Worm (Caenorhabditis elegans) whole organism, L1 larva: ENCODE data around the gene EGAP2.2.
A peak's percentile ranks its signal among the peaks of the same experiment; 100 is the strongest.

Experiments used
- C04F5.9 ChIP-seq: sonication (generic microtip); optimal IDR thresholded peaks from 2 replicates; lab custom pipeline; 2016; ENCODE audit warnings: missing genetic modification characterization, missing compliant biosample characterization
- C34B4.2 ChIP-seq: sonication (generic microtip); optimal IDR thresholded peaks from 2 replicates; lab custom pipeline; 2017; ENCODE audit warnings: mild to moderate bottlenecking, missing genetic modification characterization, missing compliant biosample characterization
- F16B12.6 ChIP-seq: fragments of 150-350 bp; optimal IDR thresholded peaks from 2 replicates; lab custom pipeline; 2014; ENCODE audit warnings: missing biosample characterization, missing genetic modification characterization
- aha-1 ChIP-seq: fragments of 150-350 bp; optimal IDR thresholded peaks from 2 replicates; lab custom pipeline; 2014; ENCODE audit warnings: missing biosample characterization, missing genetic modification characterization
- alr-1 ChIP-seq: fragments of 200-800 bp; sonication (Bioruptor generic); optimal IDR thresholded peaks from 2 replicates; lab custom pipeline; 2018; ENCODE audit warnings: borderline replicate concordance, mild to moderate bottlenecking, missing genetic modification characterization, missing compliant biosample characterization
- aly-2 ChIP-seq: fragments of 150-350 bp; optimal IDR thresholded peaks from 2 replicates; lab custom pipeline; 2014; ENCODE audit warnings: missing biosample characterization, missing genetic modification characterization
- ama-1 ChIP-seq: fragments of 150-350 bp; optimal IDR thresholded peaks from 2 replicates; lab custom pipeline; 2014
- blmp-1 ChIP-seq: fragments of 150-350 bp; optimal IDR thresholded peaks from 2 replicates; lab custom pipeline; 2014; ENCODE audit warnings: missing biosample characterization, missing genetic modification characterization
- ceh-63 ChIP-seq: fragments of 200-800 bp; sonication (Bioruptor generic); optimal IDR thresholded peaks from 2 replicates; lab custom pipeline; 2018; ENCODE audit warnings: mild to moderate bottlenecking, missing genetic modification characterization, missing compliant biosample characterization
- ceh-8 ChIP-seq: fragments of 200-800 bp; sonication (Bioruptor generic); optimal IDR thresholded peaks from 2 replicates; lab custom pipeline; 2018; ENCODE audit warnings: mild to moderate bottlenecking, missing genetic modification characterization, moderate library complexity, missing compliant biosample characterization
- ceh-88 ChIP-seq: fragments of 200-800 bp; sonication (Bioruptor generic); IDR thresholded peaks from 2 replicates; pipeline ENCODE4 v1.3.6; 2022; ENCODE audit warnings: missing genetic modification characterization, missing compliant biosample characterization
- ceh-90 ChIP-seq: sonication (generic microtip); optimal IDR thresholded peaks from 2 replicates; lab custom pipeline; 2016; ENCODE audit warnings: missing genetic modification characterization, missing compliant biosample characterization
- ces-1 ChIP-seq: fragments of 150-350 bp; optimal IDR thresholded peaks from 2 replicates; lab custom pipeline; 2014; ENCODE audit warnings: missing biosample characterization, missing genetic modification reagents, missing genetic modification characterization
- dpl-1 ChIP-seq, 3 experiments: fragments of 150-350 bp in 2 of 3; sonication (generic microtip) in 1 of 3; optimal IDR thresholded peaks; 2 replicates each; lab custom pipeline; 2014 to 2017; ENCODE audit warnings: missing biosample characterization in 3 of 3, missing genetic modification characterization in 3 of 3, missing genetic modification reagents in 3 of 3
- dsc-1 ChIP-seq: sonication (generic microtip); optimal IDR thresholded peaks from 2 replicates; lab custom pipeline; 2016; ENCODE audit warnings: mild to moderate bottlenecking, missing genetic modification characterization, missing compliant biosample characterization
- egl-13 ChIP-seq: sonication (generic microtip); optimal IDR thresholded peaks from 2 replicates; lab custom pipeline; 2016; ENCODE audit warnings: missing genotype, missing genetic modification reagents, missing genetic modification characterization, missing compliant biosample characterization
- egl-27 ChIP-seq, 2 experiments: fragments of 150-350 bp in 1 of 2; sonication (generic microtip); optimal IDR thresholded peaks; 3 replicates each; lab custom pipeline; 2017 to 2018; ENCODE audit warnings: missing biosample characterization in 2 of 2, missing genetic modification characterization in 2 of 2, missing genetic modification reagents in 2 of 2
- elt-2 ChIP-seq: sonication (generic microtip); optimal IDR thresholded peaks from 2 replicates; lab custom pipeline; 2016; ENCODE audit warnings: missing genetic modification characterization, mild to moderate bottlenecking, inconsistent platforms, missing compliant biosample characterization, missing genetic modification reagents
- elt-3 ChIP-seq, 6 experiments: fragments of 150-350 bp in 1 of 6; sonication (generic microtip); optimal IDR thresholded peaks; 2 replicates each; lab custom pipeline; 2017 to 2018; ENCODE audit warnings: missing biosample characterization in 6 of 6, missing genetic modification characterization in 6 of 6, inconsistent platforms in 1 of 6
- ets-5 ChIP-seq: fragments of 200-800 bp; sonication (Bioruptor generic); IDR thresholded peaks from 2 replicates; pipeline ENCODE4 v1.3.6; 2022; ENCODE audit warnings: missing genetic modification characterization, missing compliant biosample characterization
- fkh-10 ChIP-seq: sonication (generic microtip); optimal IDR thresholded peaks from 2 replicates; lab custom pipeline; 2017; ENCODE audit warnings: missing biosample characterization, missing genetic modification reagents, missing genetic modification characterization
- fkh-4 ChIP-seq: sonication (generic microtip); optimal IDR thresholded peaks from 2 replicates; lab custom pipeline; 2016; ENCODE audit warnings: missing compliant biosample characterization, missing genetic modification characterization, borderline replicate concordance
- fkh-8 ChIP-seq: sonication (generic microtip); optimal IDR thresholded peaks from 2 replicates; lab custom pipeline; 2016; ENCODE audit warnings: mild to moderate bottlenecking, missing genetic modification characterization, missing compliant biosample characterization
- fos-1 ChIP-seq: fragments of 150-350 bp; optimal IDR thresholded peaks from 2 replicates; lab custom pipeline; 2014; ENCODE audit warnings: missing biosample characterization, missing genetic modification characterization
- hlh-17 ChIP-seq: fragments of 200-800 bp; sonication (Bioruptor generic); optimal IDR thresholded peaks from 2 replicates; lab custom pipeline; 2018; ENCODE audit warnings: missing genetic modification characterization, mild to moderate bottlenecking, missing compliant biosample characterization, moderate library complexity, borderline replicate concordance
- hlh-4 ChIP-seq: sonication (generic microtip); optimal IDR thresholded peaks from 2 replicates; lab custom pipeline; 2016; ENCODE audit warnings: mild to moderate bottlenecking, missing genetic modification characterization, missing compliant biosample characterization
- isw-1 ChIP-seq: fragments of 200-800 bp; sonication (Bioruptor generic); IDR thresholded peaks from 2 replicates; pipeline ENCODE4 v1.3.6; 2022; ENCODE audit warnings: missing genetic modification characterization, missing compliant biosample characterization
- jun-1 ChIP-seq: fragments of 150-350 bp; optimal IDR thresholded peaks from 2 replicates; lab custom pipeline; 2014; ENCODE audit warnings: missing biosample characterization, missing genetic modification reagents, missing genetic modification characterization
- lin-15B ChIP-seq: fragments of 150-350 bp; sonication (generic microtip); optimal IDR thresholded peaks from 3 replicates; lab custom pipeline; 2014; ENCODE audit warnings: missing biosample characterization, missing genetic modification characterization
- lin-39 ChIP-seq: fragments of 150-350 bp; optimal IDR thresholded peaks from 2 replicates; lab custom pipeline; 2014; ENCODE audit warnings: missing biosample characterization, missing genetic modification reagents, missing genetic modification characterization
- lsy-2 ChIP-seq, 2 experiments: fragments of 150-350 bp; optimal IDR thresholded peaks; 2 replicates each; lab custom pipeline; 2014; ENCODE audit warnings: missing biosample characterization in 2 of 2, missing genetic modification characterization in 2 of 2
- mep-1 ChIP-seq: fragments of 150-350 bp; optimal IDR thresholded peaks from 2 replicates; lab custom pipeline; 2014; ENCODE audit warnings: missing biosample characterization, missing genetic modification characterization
- nhr-19 ChIP-seq: fragments of 200-800 bp; sonication (Bioruptor generic); conservative IDR thresholded peaks from 2 replicates; pipeline ENCODE4 v1.3.6; 2022; ENCODE audit warnings: missing genetic modification characterization, missing compliant biosample characterization
- nhr-20 ChIP-seq: sonication (generic microtip); optimal IDR thresholded peaks from 2 replicates; lab custom pipeline; 2016; ENCODE audit warnings: mild to moderate bottlenecking, missing genetic modification characterization, missing compliant biosample characterization
- nhr-28 ChIP-seq: fragments of 150-350 bp; optimal IDR thresholded peaks from 2 replicates; lab custom pipeline; 2014; ENCODE audit warnings: missing biosample characterization, missing genetic modification characterization
- nhr-47 ChIP-seq: sonication (generic microtip); optimal IDR thresholded peaks from 2 replicates; lab custom pipeline; 2016; ENCODE audit warnings: mild to moderate bottlenecking, missing genetic modification characterization, moderate library complexity, missing compliant biosample characterization
- nhr-77 ChIP-seq: fragments of 150-350 bp; optimal IDR thresholded peaks from 2 replicates; lab custom pipeline; 2014; ENCODE audit warnings: missing biosample characterization, missing genetic modification characterization
- nhr-85 ChIP-seq: sonication (generic microtip); peaks from one replicate; lab custom pipeline; 2016; ENCODE audit warnings: missing genetic modification characterization, inconsistent platforms, missing compliant biosample characterization
- nhr-90 ChIP-seq: sonication (generic microtip); optimal IDR thresholded peaks from 2 replicates; lab custom pipeline; 2016; ENCODE audit warnings: mild to moderate bottlenecking, missing genetic modification characterization, missing compliant biosample characterization; ENCODE audit not compliant: poor library complexity
- pag-3 ChIP-seq: sonication (generic microtip); optimal IDR thresholded peaks from 2 replicates; lab custom pipeline; 2017; ENCODE audit warnings: missing genetic modification characterization, mild to moderate bottlenecking, missing compliant biosample characterization, antibody characterized with exemption, borderline replicate concordance; ENCODE audit not compliant: insufficient read depth
- rnt-1 ChIP-seq: sonication (generic microtip); optimal IDR thresholded peaks from 2 replicates; lab custom pipeline; 2016; ENCODE audit warnings: mild to moderate bottlenecking, missing genetic modification characterization, moderate library complexity, missing compliant biosample characterization
- skn-1 ChIP-seq: fragments of 150-350 bp; optimal IDR thresholded peaks from 2 replicates; lab custom pipeline; 2014; ENCODE audit warnings: missing biosample characterization, missing genetic modification characterization
- snu-23 ChIP-seq: sonication (generic microtip); optimal IDR thresholded peaks from 2 replicates; lab custom pipeline; 2016; ENCODE audit warnings: missing genetic modification characterization, missing compliant biosample characterization
- sox-4 ChIP-seq: sonication (generic microtip); optimal IDR thresholded peaks from 2 replicates; lab custom pipeline; 2016; ENCODE audit warnings: missing genetic modification characterization, missing compliant biosample characterization
- swsn-7 ChIP-seq: sonication (generic microtip); optimal IDR thresholded peaks from 2 replicates; lab custom pipeline; 2016; ENCODE audit warnings: missing genetic modification characterization, missing compliant biosample characterization
- tbx-2 ChIP-seq: sonication (generic microtip); optimal IDR thresholded peaks from 2 replicates; lab custom pipeline; 2016; ENCODE audit warnings: missing genetic modification characterization, missing compliant biosample characterization
- tlp-1 ChIP-seq: fragments of 150-350 bp; optimal IDR thresholded peaks from 2 replicates; lab custom pipeline; 2014; ENCODE audit warnings: missing biosample characterization, missing genetic modification characterization
- unc-86 ChIP-seq: sonication (generic microtip); optimal IDR thresholded peaks from 2 replicates; lab custom pipeline; 2016; ENCODE audit warnings: missing genetic modification characterization, missing compliant biosample characterization
- unc-98 ChIP-seq: fragments of 200-800 bp; sonication (Bioruptor generic); IDR thresholded peaks from 2 replicates; pipeline ENCODE4 v1.3.6; 2022; ENCODE audit warnings: missing genetic modification characterization, missing compliant biosample characterization
- vab-15 ChIP-seq: sonication (generic microtip); optimal IDR thresholded peaks from 2 replicates; lab custom pipeline; 2017; ENCODE audit warnings: missing genotype, mild to moderate bottlenecking, missing genetic modification characterization, missing compliant biosample characterization
- xbp-1 ChIP-seq: sonication (generic microtip); optimal IDR thresholded peaks from 2 replicates; lab custom pipeline; 2016; ENCODE audit warnings: missing genetic modification characterization, missing compliant biosample characterization
- zag-1 ChIP-seq: fragments of 150-350 bp; optimal IDR thresholded peaks from 2 replicates; lab custom pipeline; 2014; ENCODE audit warnings: missing biosample characterization, missing genetic modification characterization
- zip-4 ChIP-seq: fragments of 200-800 bp; sonication (Bioruptor generic); optimal IDR thresholded peaks from 2 replicates; lab custom pipeline; 2018; ENCODE audit warnings: mild to moderate bottlenecking, missing genetic modification characterization, moderate library complexity, missing compliant biosample characterization
- ztf-11 ChIP-seq, 2 experiments: sonication (generic microtip); optimal IDR thresholded peaks; 2 replicates each; lab custom pipeline; 2016 to 2017; ENCODE audit warnings: missing genetic modification characterization in 2 of 2, missing biosample characterization in 1 of 2, missing compliant biosample characterization in 1 of 2

Gene EGAP2.2

ce11 chrII:5182451-5182850 lies 47.2 kb upstream of the EGAP2.2 start (continued):
- TF ChIP-seq rnt-1 (peak; percentile 54), mep-1 (tag; lab: Kevin White, UChicago) (peak; percentile 77), unc-86 (tag; lab: Kevin White, UChicago) (no peak), tbx-2 (peak; percentile 30), nhr-47 (tag; lab: Kevin White, UChicago) (peak; percentile 73), fkh-10 (no peak), ceh-8 (GFP tag; lab: Kevin White, UChicago) (no peak), C04F5.9 (tag; lab: Kevin White, UChicago) (no peak), hlh-17 (GFP tag; lab: Kevin White, UChicago) (no peak), dsc-1 (tag; lab: Kevin White, UChicago) (peak; percentile 34), vab-15 (tag; lab: Kevin White, UChicago) (no peak), egl-27 (tag; optimal IDR thresholded peaks at IDR 0.05; lab: Kevin White, UChicago) (no peak), nhr-90 (peak; percentile 45), skn-1 (no peak), zag-1 (tag; lab: Kevin White, UChicago) (no peak), jun-1 (peak; percentile 53), nhr-19 (GFP tag; lab: Robert Waterston, UW) (peak; percentile 63), fos-1 (no peak), lin-39 (tag; lab: Kevin White, UChicago) (no peak), fkh-4 (tag; lab: Kevin White, UChicago) (no peak), ces-1 (no peak), ama-1 (lab: Kevin White, UChicago) (peak; percentile 48), ceh-63 (GFP tag; lab: Kevin White, UChicago) (no peak), nhr-20 (peak; percentile 80), nhr-28 (tag; lab: Kevin White, UChicago) (no peak), ceh-88 (GFP tag; lab: Robert Waterston, UW) (no peak), aly-2 (tag; lab: Kevin White, UChicago) (no peak), elt-2 (tag; lab: Kevin White, UChicago) (peak; percentile 97), snu-23 (peak; percentile 74), ceh-90 (no peak), F16B12.6 (tag; lab: Kevin White, UChicago) (no peak), swsn-7 (tag; lab: Kevin White, UChicago) (peak; percentile 57), hlh-4 (no peak), nhr-85 (peak; percentile 85), dpl-1 (GFP tag; optimal IDR thresholded peaks at IDR 0.05; lab: Kevin White, UChicago) (peak in 2 of 3 experiments; percentile 5 to 35), aha-1 (tag; lab: Kevin White, UChicago) (no peak), sox-4 (tag; lab: Kevin White, UChicago) (no peak), tlp-1 (tag; lab: Kevin White, UChicago) (no peak), ztf-11 (tag; optimal IDR thresholded peaks at IDR 0.05; lab: Kevin White, UChicago) (no peak), nhr-77 (tag; lab: Kevin White, UChicago) (no peak), alr-1 (no peak), C34B4.2 (tag; lab: Kevin White, UChicago) (no peak), xbp-1 (tag; lab: Kevin White, UChicago) (peak; percentile 69), lin-15B (tag; lab: Kevin White, UChicago) (no peak), blmp-1 (no peak), elt-3 (tag; optimal IDR thresholded peaks at IDR 0.05; lab: Kevin White, UChicago) (peak in 2 of 6 experiments; percentile 6 to 20), egl-13 (peak; percentile 41), ets-5 (GFP tag; lab: Robert Waterston, UW) (no peak), zip-4 (GFP tag; lab: Kevin White, UChicago) (no peak), unc-98 (GFP tag; lab: Robert Waterston, UW) (no peak), isw-1 (GFP tag; lab: Robert Waterston, UW) (no peak), lsy-2 (tag; optimal IDR thresholded peaks at IDR 0.05; lab: Kevin White, UChicago) (peak; percentile 57 to 67), fkh-8 (peak; percentile 66), pag-3 (tag; lab: Kevin White, UChicago) (no peak)
